Worm (Caenorhabditis elegans): ENCODE measurements around the gene F59C12.3.

The F59C12.3 gene

ce11 chrX:16558776-16559175 lies 50.5 kb downstream of the F59C12.3 start (continued):
- TF ChIP-seq hlh-11 (tag; optimal IDR thresholded peaks at IDR 0.05): peak; percentile 45
- peak in 1 of 2 experiments; percentile 52 for TF ChIP-seq lsy-2 (tag; optimal IDR thresholded peaks at IDR 0.05)
- TF ChIP-seq mxl-3 (GFP tag; optimal IDR thresholded peaks at IDR 0.05): no peak

ce11 chrX:16558117-16558516 lies 51.2 kb downstream of the F59C12.3 start, which contains the start of gene K08B5.1:
Gene K08B5.1 (plus strand): TSS chrX:16558434.
- TF ChIP-seq hlh-11 (tag; optimal IDR thresholded peaks at IDR 0.05): peak; percentile 26
- TF ChIP-seq nhr-10 (tag; optimal IDR thresholded peaks at IDR 0.05): no peak

DNA sequence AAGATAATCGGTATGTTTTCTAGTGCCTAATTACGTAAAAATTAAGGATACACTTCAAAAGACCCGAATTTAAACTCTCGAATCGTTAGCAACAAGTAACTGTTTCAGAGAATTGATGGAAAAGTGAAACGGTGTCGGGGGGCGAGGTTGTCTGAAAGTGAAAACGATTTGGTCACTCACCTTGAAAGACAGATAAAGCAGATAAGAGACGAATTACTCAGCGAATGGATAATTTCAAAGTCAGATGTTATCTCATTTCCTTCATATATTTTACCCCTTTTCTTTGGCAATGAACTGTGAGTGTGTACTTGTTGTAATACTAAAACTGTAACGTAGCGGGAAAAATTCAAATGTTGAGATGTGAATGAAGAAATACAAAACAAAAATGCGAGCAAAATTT lies 53.6 kb downstream of the F59C12.3 start:
- TF ChIP-seq aha-1 (tag) (peak; percentile 57), sdz-12 (GFP tag; optimal IDR thresholded peaks at IDR 0.05) (no peak), hif-1 (tag; optimal IDR thresholded peaks at IDR 0.05) (no peak), lin-13 (GFP tag; optimal IDR thresholded peaks at IDR 0.05) (no peak), ctbp-1 (GFP tag; IDR thresholded peaks at IDR 0.05) (no peak), daf-19 (GFP tag; conservative IDR thresholded peaks at IDR 0.05) (no peak), tag-97 (GFP tag; IDR thresholded peaks at IDR 0.05) (no peak), dmd-9 (GFP tag; IDR thresholded peaks at IDR 0.05) (no peak)

ce11 chrX:16553845-16554426 lies 55.4 kb downstream of the F59C12.3 start, which contains the start of gene K08B5.2:
Gene K08B5.2 (minus strand): TSS chrX:16553887.
- TF ChIP-seq F37D6.2 (tag; optimal IDR thresholded peaks at IDR 0.05): no peak
- TF ChIP-seq gei-8 (GFP tag; optimal IDR thresholded peaks at IDR 0.05): peak; percentile 17
- no peak for TF ChIP-seq dmd-8 (GFP tag; IDR thresholded peaks at IDR 0.05)
- TF ChIP-seq tra-1 (GFP tag; IDR thresholded peaks at IDR 0.05): peak; percentile 77; the same call in 1 of the 2 replicates
- peak; percentile 78 for TF ChIP-seq pqm-1 (tag; optimal IDR thresholded peaks at IDR 0.05)
- TF ChIP-seq nhr-102 (tag; optimal IDR thresholded peaks at IDR 0.05): peak; percentile 33
- TF ChIP-seq nhr-28 (tag; optimal IDR thresholded peaks at IDR 0.05): peak; percentile 70
- TF ChIP-seq attf-4 (tag; optimal IDR thresholded peaks at IDR 0.05): no peak
- TF ChIP-seq daf-16 (GFP tag; optimal IDR thresholded peaks at IDR 0.05): peak in 1 of 2 experiments; percentile 95
- TF ChIP-seq daf-16 (tag; optimal IDR thresholded peaks at IDR 0.05): peak; percentile 96
- TF ChIP-seq Y105C5A.15 (GFP tag; IDR thresholded peaks at IDR 0.05): no peak
- TF ChIP-seq mes-2 (tag; optimal IDR thresholded peaks at IDR 0.05; ENCODE audit: poor library complexity, severe bottlenecking): peak; percentile 28
- no peak for TF ChIP-seq hlh-30 (tag; optimal IDR thresholded peaks at IDR 0.05; ENCODE audit: insufficient read depth)
- TF ChIP-seq hlh-11 (tag; optimal IDR thresholded peaks at IDR 0.05): peak; percentile 73
- TF ChIP-seq ztf-11 (tag; optimal IDR thresholded peaks at IDR 0.05): no peak
- peak; percentile 42; the same call in 1 of the 2 replicates for TF ChIP-seq lin-1 (GFP tag; IDR thresholded peaks at IDR 0.05)
- peak in 1 of 2 experiments; percentile 66 for TF ChIP-seq unc-62 (GFP tag; optimal IDR thresholded peaks at IDR 0.05 in 1 of 2)
- no peak for TF ChIP-seq unc-62 (tag; optimal IDR thresholded peaks at IDR 0.05)
- TF ChIP-seq nhr-48 (tag; optimal IDR thresholded peaks at IDR 0.05): peak; percentile 88
- TF ChIP-seq nhr-77 (tag; optimal IDR thresholded peaks at IDR 0.05): no peak
- no peak for TF ChIP-seq fkh-10 (GFP tag; optimal IDR thresholded peaks at IDR 0.05)
- TF ChIP-seq dmd-6 (GFP tag; IDR thresholded peaks at IDR 0.05): peak; percentile 96
- peak; percentile 79 for TF ChIP-seq dve-1 (tag; optimal IDR thresholded peaks at IDR 0.05; ENCODE audit: insufficient read depth)
